Fruit fly (Drosophila melanogaster): ENCODE results near the gene Rph.

Gene Rph

DNA sequence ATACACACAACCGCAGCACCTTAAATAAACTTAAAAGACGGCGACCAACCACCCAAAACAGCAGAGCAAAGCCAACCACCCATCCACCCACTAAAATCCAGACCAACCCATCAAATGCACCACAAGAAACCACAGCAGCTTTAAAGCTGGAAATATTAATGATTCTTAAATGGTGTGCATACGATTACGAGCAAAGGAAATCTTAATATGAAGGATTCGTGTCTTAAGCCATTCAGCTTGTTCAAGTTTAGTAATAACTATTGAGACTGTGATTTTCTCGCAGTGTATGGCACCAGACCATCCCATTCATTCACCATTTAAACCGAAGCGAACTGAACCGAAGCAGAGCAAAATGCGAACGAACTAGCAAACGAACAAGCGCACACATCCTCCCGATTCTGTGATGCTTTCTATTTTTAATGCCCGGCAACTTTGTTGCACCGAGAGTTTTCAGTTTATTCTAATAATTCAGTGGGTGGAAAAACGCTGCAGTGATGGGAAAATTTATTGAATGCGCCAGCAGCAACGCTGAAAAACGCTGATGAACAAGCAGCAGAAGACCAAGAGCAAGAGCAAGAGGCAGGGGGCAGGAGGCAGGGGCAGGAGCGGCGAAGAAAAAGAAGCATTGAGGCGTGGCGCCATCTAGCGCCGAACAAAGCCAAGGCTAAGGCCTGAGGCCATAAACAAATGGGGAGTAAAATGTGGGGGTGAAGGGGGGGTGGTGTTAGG, 19.9 kb downstream of the Rph start (continued):
- TF ChIP-seq Vsx1 (GFP tag; optimal IDR thresholded peaks at IDR 0.05) = peak; percentile 73
- TF ChIP-seq CG7928 (GFP tag; optimal IDR thresholded peaks at IDR 0.05) = peak; percentile 33
- TF ChIP-seq CG12659 (GFP tag; optimal IDR thresholded peaks at IDR 0.05) = peak; percentile 88
- peak; percentile 80 for TF ChIP-seq CG4707 (GFP tag; optimal IDR thresholded peaks at IDR 0.05)
- TF ChIP-seq slbo (GFP tag; IDR thresholded peaks at IDR 0.05) = peak; percentile 87
- peak; percentile 69 for TF ChIP-seq sug (tag; optimal IDR thresholded peaks at IDR 0.05)
- TF ChIP-seq CG3163 (GFP tag; optimal IDR thresholded peaks at IDR 0.05) = peak; percentile 70
- TF ChIP-seq CG13775 (GFP tag; optimal IDR thresholded peaks at IDR 0.05) = peak; percentile 58
- TF ChIP-seq ash1 (GFP tag; optimal IDR thresholded peaks at IDR 0.05) = peak; percentile 46
- TF ChIP-seq Nf-YB (GFP tag; optimal IDR thresholded peaks at IDR 0.05) = peak; percentile 61
- TF ChIP-seq CG43689 (GFP tag; IDR thresholded peaks at IDR 0.05) = peak; percentile 36; the same call in 1 of the 2 replicates
- peak; percentile 42 for TF ChIP-seq CG8359 (GFP tag; optimal IDR thresholded peaks at IDR 0.05; ENCODE audit: borderline replicate concordance)
- TF ChIP-seq CG2129 (GFP tag; IDR thresholded peaks at IDR 0.05; ENCODE audit: partially characterized antibody) = no peak
- TF ChIP-seq HLH3B (GFP tag; IDR thresholded peaks at IDR 0.05) = peak; percentile 90
- TF ChIP-seq CG34422 (GFP tag; IDR thresholded peaks at IDR 0.05) = peak; percentile 87
- TF ChIP-seq peb (GFP tag; IDR thresholded peaks at IDR 0.05) = peak; percentile 85
- peak; percentile 68 for TF ChIP-seq Xbp1 (GFP tag; optimal IDR thresholded peaks at IDR 0.05)
- no peak for TF ChIP-seq Hr39 (optimal IDR thresholded peaks at IDR 0.05)
- TF ChIP-seq cato (GFP tag; optimal IDR thresholded peaks at IDR 0.05; ENCODE audit: borderline replicate concordance) = peak; percentile 40
- peak; percentile 78 for TF ChIP-seq CG11247 (GFP tag; IDR thresholded peaks at IDR 0.05)
- TF ChIP-seq CG17328 (GFP tag; IDR thresholded peaks at IDR 0.05) = peak; percentile 88
- peak; percentile 77 for TF ChIP-seq Side (GFP tag; optimal IDR thresholded peaks at IDR 0.05)
- peak; percentile 71 to 87 for TF ChIP-seq Hr51 (GFP tag; optimal IDR thresholded peaks at IDR 0.05)
- TF ChIP-seq slp2 (GFP tag; optimal IDR thresholded peaks at IDR 0.05) = peak; percentile 84
- TF ChIP-seq ewg (GFP tag; optimal IDR thresholded peaks at IDR 0.05) = peak; percentile 81
- TF ChIP-seq Mrtf (GFP tag; IDR thresholded peaks at IDR 0.05) = peak; percentile 82
- TF ChIP-seq Doc2 (GFP tag; IDR thresholded peaks at IDR 0.05) = no peak
- peak; percentile 80 for TF ChIP-seq CG17568 (GFP tag; optimal IDR thresholded peaks at IDR 0.05)
- peak; percentile 69 for TF ChIP-seq zf30C (GFP tag; optimal IDR thresholded peaks at IDR 0.05)
- peak; percentile 91 for TF ChIP-seq Dad (GFP tag; optimal IDR thresholded peaks at IDR 0.05)
- TF ChIP-seq p53 (GFP tag; optimal IDR thresholded peaks at IDR 0.05) = no peak
- TF ChIP-seq Sox100B (GFP tag; optimal IDR thresholded peaks at IDR 0.05) = peak; percentile 82
- peak; percentile 93 for TF ChIP-seq Sox102F (GFP tag; optimal IDR thresholded peaks at IDR 0.05)
- peak; percentile 90 for TF ChIP-seq ttk (GFP tag; IDR thresholded peaks at IDR 0.05)
- peak; percentile 77 for TF ChIP-seq jing (GFP tag; optimal IDR thresholded peaks at IDR 0.05)
- TF ChIP-seq Adf1 (GFP tag; IDR thresholded peaks at IDR 0.05) = peak; percentile 56; the same call in 1 of the 2 replicates
- TF ChIP-seq pfk (GFP tag; optimal IDR thresholded peaks at IDR 0.05) = no peak
- TF ChIP-seq gcm (GFP tag; optimal IDR thresholded peaks at IDR 0.05) = peak; percentile 70
- TF ChIP-seq CG32772 (GFP tag; IDR thresholded peaks at IDR 0.05) = peak; percentile 84
- peak; percentile 84 for TF ChIP-seq pum (GFP tag; optimal IDR thresholded peaks at IDR 0.05)
- TF ChIP-seq CG4730 (GFP tag; IDR thresholded peaks at IDR 0.05) = peak; percentile 81
- peak; percentile 69 for TF ChIP-seq CG7987 (GFP tag; optimal IDR thresholded peaks at IDR 0.05)
- TF ChIP-seq CG14014 (GFP tag; IDR thresholded peaks at IDR 0.05) = peak; percentile 86
- TF ChIP-seq CG17385 (GFP tag; optimal IDR thresholded peaks at IDR 0.05) = peak; percentile 85
- peak; percentile 80 for TF ChIP-seq CG10267 (tag; optimal IDR thresholded peaks at IDR 0.05)
- peak; percentile 86 for TF ChIP-seq CoRest (tag; optimal IDR thresholded peaks at IDR 0.05)
- TF ChIP-seq CG30403 (GFP tag; optimal IDR thresholded peaks at IDR 0.05) = peak; percentile 69
- peak; percentile 57 for TF ChIP-seq da (GFP tag; optimal IDR thresholded peaks at IDR 0.05)
- TF ChIP-seq B-H2 (GFP tag; optimal IDR thresholded peaks at IDR 0.05) = peak; percentile 61

Measured in whole organism, embryonic.